Worm (Caenorhabditis elegans) whole organism, late embryonic: Measurements from ENCODE around the gene M70.3.

ENCODE experiments used
- T23F11.4 ChIP-seq: fragments of 200-800 bp; sonication (Bioruptor generic); optimal IDR thresholded peaks from 2 replicates; lab custom pipeline; 2018; ENCODE audit warnings: mild to moderate bottlenecking, missing genetic modification characterization, missing compliant biosample characterization
- Y22D7AL.16 ChIP-seq: sonication (generic microtip); optimal IDR thresholded peaks from 2 replicates; lab custom pipeline; 2016; ENCODE audit warnings: missing genetic modification characterization, missing compliant biosample characterization
- ahr-1 ChIP-seq: sonication (generic microtip); optimal IDR thresholded peaks from 2 replicates; lab custom pipeline; 2016; ENCODE audit warnings: missing genetic modification characterization, missing compliant biosample characterization
- ceh-14 ChIP-seq: sonication (generic microtip); optimal IDR thresholded peaks from 2 replicates; lab custom pipeline; 2016; ENCODE audit warnings: missing genotype, missing genetic modification characterization, missing compliant biosample characterization
- ceh-19 ChIP-seq: fragments of 200-800 bp; sonication (Bioruptor generic); optimal IDR thresholded peaks from 2 replicates; lab custom pipeline; 2018; ENCODE audit warnings: mild to moderate bottlenecking, missing genetic modification characterization, missing compliant biosample characterization
- ceh-24 ChIP-seq: sonication (generic microtip); optimal IDR thresholded peaks from 2 replicates; lab custom pipeline; 2016; ENCODE audit warnings: mild to moderate bottlenecking, missing genetic modification characterization, missing compliant biosample characterization
- dmd-4 ChIP-seq: sonication (generic microtip); optimal IDR thresholded peaks from 2 replicates; lab custom pipeline; 2016; ENCODE audit warnings: borderline replicate concordance, missing genetic modification characterization, missing compliant biosample characterization
- dve-1 ChIP-seq: sonication (generic microtip); optimal IDR thresholded peaks from 2 replicates; lab custom pipeline; 2017; ENCODE audit warnings: antibody characterized with exemption, mild to moderate bottlenecking, missing genetic modification characterization, missing compliant biosample characterization
- gmeb-2 ChIP-seq: sonication (generic microtip); optimal IDR thresholded peaks from 2 replicates; lab custom pipeline; 2016; ENCODE audit warnings: missing genetic modification characterization, inconsistent platforms, missing compliant biosample characterization
- hlh-13 ChIP-seq: fragments of 200-800 bp; sonication (Bioruptor generic); optimal IDR thresholded peaks from 2 replicates; lab custom pipeline; 2018; ENCODE audit warnings: mild to moderate bottlenecking, missing genetic modification characterization, missing compliant biosample characterization
- hlh-30 ChIP-seq: sonication (generic microtip); optimal IDR thresholded peaks from 2 replicates; lab custom pipeline; 2017; ENCODE audit warnings: antibody characterized with exemption, missing genetic modification characterization, missing compliant biosample characterization; ENCODE audit not compliant: insufficient read depth
- mec-3 ChIP-seq: sonication (generic microtip); optimal IDR thresholded peaks from 2 replicates; lab custom pipeline; 2016; ENCODE audit warnings: borderline replicate concordance, missing genetic modification characterization, missing compliant biosample characterization
- nfya-1 ChIP-seq: sonication (generic microtip); optimal IDR thresholded peaks from 2 replicates; lab custom pipeline; 2017; ENCODE audit warnings: missing genetic modification characterization, mild to moderate bottlenecking, missing compliant biosample characterization, antibody characterized with exemption, moderate library complexity
- pha-4 ChIP-seq: fragments of 150-350 bp; optimal IDR thresholded peaks from 2 replicates; lab custom pipeline; 2018; ENCODE audit warnings: missing biosample characterization, missing genetic modification reagents, missing genetic modification characterization
- pqm-1 ChIP-seq: sonication (generic microtip); optimal IDR thresholded peaks from 2 replicates; lab custom pipeline; 2016; ENCODE audit warnings: missing genetic modification characterization, missing compliant biosample characterization
- tbx-2 ChIP-seq: sonication (generic microtip); optimal IDR thresholded peaks from 2 replicates; lab custom pipeline; 2016; ENCODE audit warnings: missing genetic modification characterization, missing compliant biosample characterization
- ttx-3 ChIP-seq: sonication (generic microtip); optimal IDR thresholded peaks from 2 replicates; lab custom pipeline; 2016; ENCODE audit warnings: missing genetic modification reagents, missing genetic modification characterization, missing compliant biosample characterization
- unc-42 ChIP-seq: sonication (generic microtip); optimal IDR thresholded peaks from 2 replicates; lab custom pipeline; 2016; ENCODE audit warnings: missing genotype, missing genetic modification characterization, missing compliant biosample characterization
- unc-55 ChIP-seq: sonication (generic microtip); optimal IDR thresholded peaks from 2 replicates; lab custom pipeline; 2017; ENCODE audit warnings: missing biosample characterization, missing genetic modification reagents, missing genetic modification characterization

The M70.3 gene

ce11 chrIV:2195598-2195997 lies 46.7 kb downstream of the M70.3 start:
- TF ChIP-seq tbx-2 (tag; lab: Kevin White, UChicago) (no peak), ttx-3 (no peak), hlh-13 (no peak), unc-42 (tag; lab: Kevin White, UChicago) (no peak), gmeb-2 (tag; lab: Kevin White, UChicago) (no peak), unc-55 (GFP tag; lab: Kevin White, UChicago) (no peak)

DNA sequence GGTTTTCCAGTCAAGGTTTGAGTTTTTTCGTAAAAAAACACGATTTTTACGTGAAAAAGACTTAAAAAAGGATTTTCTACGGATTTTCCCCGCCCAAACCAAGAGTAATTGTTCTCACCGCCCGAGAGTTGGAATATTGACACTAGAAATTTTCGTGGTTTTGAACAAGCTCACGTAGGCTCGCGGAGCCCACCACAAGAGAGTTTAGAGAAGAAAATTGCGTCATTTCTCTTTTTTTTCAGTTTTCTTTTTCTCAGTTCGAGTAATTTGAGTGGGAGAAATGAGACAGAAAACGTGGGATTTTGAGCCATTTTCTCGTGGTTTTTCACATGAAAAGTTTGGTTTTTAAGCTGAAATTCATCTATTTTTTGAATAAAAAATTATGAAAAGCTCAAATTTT lies 48.7 kb downstream of the M70.3 start:
- no peak for TF ChIP-seq unc-42 (tag; lab: Kevin White, UChicago)
- TF ChIP-seq hlh-13 = no peak
- TF ChIP-seq nfya-1 (tag; lab: Kevin White, UChicago) = no peak
- TF ChIP-seq ceh-24 (tag; lab: Kevin White, UChicago) = no peak
- TF ChIP-seq ceh-19 (GFP tag; lab: Kevin White, UChicago) = no peak
- no peak for TF ChIP-seq gmeb-2 (tag; lab: Kevin White, UChicago)
- no peak for TF ChIP-seq dve-1 (tag; lab: Kevin White, UChicago)
- no peak for TF ChIP-seq pha-4
- no peak for TF ChIP-seq tbx-2 (tag; lab: Kevin White, UChicago)
- no peak for TF ChIP-seq T23F11.4

DNA sequence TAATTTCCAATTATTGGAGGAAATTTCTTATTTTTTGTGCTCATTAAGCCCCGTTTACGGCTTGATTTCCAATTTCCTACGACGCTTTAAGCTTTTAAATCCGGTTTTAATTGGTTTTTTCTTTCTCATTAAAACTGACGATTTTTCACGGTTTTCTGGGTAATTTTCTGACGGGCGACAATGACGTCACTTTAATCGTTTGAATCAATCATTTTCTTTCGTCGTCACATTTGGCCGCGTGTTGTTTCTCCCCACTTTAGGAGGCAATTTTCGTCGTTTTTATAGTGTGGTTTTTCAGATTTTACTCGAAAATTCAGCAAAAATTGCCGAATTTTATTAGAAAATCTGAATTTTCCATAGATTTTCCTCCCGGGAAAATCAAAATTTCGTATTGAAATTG lies 49.2 kb downstream of the M70.3 start:
- TF ChIP-seq Y22D7AL.16 (tag; lab: Kevin White, UChicago) = no peak
- TF ChIP-seq mec-3 (tag; lab: Kevin White, UChicago) = no peak
- TF ChIP-seq dmd-4 = no peak
- TF ChIP-seq ttx-3 = no peak
- TF ChIP-seq pqm-1 = no peak
- TF ChIP-seq nfya-1 (tag; lab: Kevin White, UChicago) = no peak
- no peak for TF ChIP-seq ahr-1
- TF ChIP-seq hlh-30 = no peak
- TF ChIP-seq ceh-14 (tag; lab: Kevin White, UChicago) = peak; percentile 33
